Fruit fly (Drosophila melanogaster): ENCODE measurements around the gene CG42245.

dm6 chr3L:2583537-2583870 lies 48.0 kb upstream of the CG42245 start:
- TF ChIP-seq psq (optimal IDR thresholded peaks at IDR 0.05) (no peak), Myc (optimal IDR thresholded peaks at IDR 0.05) (no peak), ttk (optimal IDR thresholded peaks at IDR 0.05) (no peak), insv (optimal IDR thresholded peaks at IDR 0.05) (no peak)

All from Kc167 (cell line).